Worm (Caenorhabditis elegans): ENCODE measurements around the gene grl-8.

The grl-8 gene

ce11 chrV:6768452-6768929, 35.6 kb upstream of the grl-8 start, which contains the start of the genes T25F10.1 and clik-1:
TSS of gene T25F10.1 (plus strand) at chrV:6768502.
TSS of gene clik-1 (minus strand) at chrV:6768732.
- TF ChIP-seq B0019.2 (GFP tag; conservative IDR thresholded peaks at IDR 0.05) (no peak), K11D2.4 (GFP tag; IDR thresholded peaks at IDR 0.05) (no peak), F10E7.11 (tag; optimal IDR thresholded peaks at IDR 0.05) (no peak), hlh-26 (GFP tag; conservative IDR thresholded peaks at IDR 0.05) (no peak)

DNA sequence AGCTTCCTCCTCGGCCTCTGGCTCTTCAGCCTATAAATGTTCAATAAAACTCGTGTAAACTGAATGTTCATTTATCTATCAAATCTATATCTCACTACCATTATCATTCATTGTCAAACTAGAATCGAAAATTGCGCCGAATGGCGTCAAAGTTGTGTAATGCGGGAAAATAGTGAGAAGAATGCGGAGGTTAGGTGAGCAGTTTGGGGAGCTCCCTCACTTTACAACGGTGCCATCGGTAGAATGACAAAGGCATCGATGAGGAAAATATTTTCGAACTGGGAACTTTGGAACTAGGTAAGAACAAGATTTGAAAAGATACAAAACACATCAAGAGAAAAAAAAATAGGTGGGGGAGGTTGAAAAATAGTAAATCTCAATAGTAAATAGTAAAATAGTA, 34.7 kb upstream of the grl-8 start:
- no peak for TF ChIP-seq rpc-1 (optimal IDR thresholded peaks at IDR 0.05)
- TF ChIP-seq rpc-1 (tag; optimal IDR thresholded peaks at IDR 0.05) = no peak
- TF ChIP-seq F37B4.10 (GFP tag; IDR thresholded peaks at IDR 0.05) = no peak
- TF ChIP-seq rec-8 (tag; optimal IDR thresholded peaks at IDR 0.05) = no peak
- no peak for TF ChIP-seq lag-1 (GFP tag; IDR thresholded peaks at IDR 0.05)
- TF ChIP-seq ceh-27 (GFP tag; optimal IDR thresholded peaks at IDR 0.05) = no peak
- no peak for TF ChIP-seq bed-2 (GFP tag; IDR thresholded peaks at IDR 0.05)
- no peak for TF ChIP-seq T26A5.8 (tag; optimal IDR thresholded peaks at IDR 0.05)
- TF ChIP-seq let-607 (tag; optimal IDR thresholded peaks at IDR 0.05) = no peak
- no peak for TF ChIP-seq attf-5 (GFP tag; optimal IDR thresholded peaks at IDR 0.05)
- TF ChIP-seq lin-54 (GFP tag; optimal IDR thresholded peaks at IDR 0.05) = no peak

DNA sequence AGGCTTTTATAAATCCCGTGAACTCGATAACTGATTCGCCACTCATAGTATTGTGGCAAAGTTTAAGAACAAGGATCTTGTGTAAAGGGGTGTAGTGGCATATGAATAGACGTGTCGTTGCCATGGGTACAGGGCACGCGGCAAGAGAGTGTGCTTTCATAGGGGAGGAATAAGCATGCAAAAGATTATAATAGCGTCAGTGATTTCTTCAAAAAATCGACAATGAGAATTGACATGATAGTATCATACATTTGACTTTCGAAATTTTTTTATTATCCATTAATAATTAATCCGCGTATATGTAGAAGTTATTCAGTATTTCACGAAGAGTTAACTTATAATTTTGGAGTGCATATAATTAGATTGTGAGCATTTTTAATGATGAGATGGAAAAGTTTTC, 32.1 kb upstream of the grl-8 start, which contains the start of gene bbs-8:
TSS of gene bbs-8 (minus strand) at position 101 of the 400 bp plus-strand sequence.
- TF ChIP-seq lag-1 (GFP tag; IDR thresholded peaks at IDR 0.05) (no peak), F55B11.4 (tag; optimal IDR thresholded peaks at IDR 0.05; ENCODE audit: borderline replicate concordance, insufficient read depth) (no peak), F22D6.2 (tag; optimal IDR thresholded peaks at IDR 0.05) (no peak), madf-3 (GFP tag; IDR thresholded peaks at IDR 0.05) (no peak), athp-1 (tag; optimal IDR thresholded peaks at IDR 0.05) (no peak), atf-7 (tag; optimal IDR thresholded peaks at IDR 0.05) (no peak), mcd-1 (GFP tag; IDR thresholded peaks at IDR 0.05) (no peak), chd-7 (tag; optimal IDR thresholded peaks at IDR 0.05) (no peak)

DNA sequence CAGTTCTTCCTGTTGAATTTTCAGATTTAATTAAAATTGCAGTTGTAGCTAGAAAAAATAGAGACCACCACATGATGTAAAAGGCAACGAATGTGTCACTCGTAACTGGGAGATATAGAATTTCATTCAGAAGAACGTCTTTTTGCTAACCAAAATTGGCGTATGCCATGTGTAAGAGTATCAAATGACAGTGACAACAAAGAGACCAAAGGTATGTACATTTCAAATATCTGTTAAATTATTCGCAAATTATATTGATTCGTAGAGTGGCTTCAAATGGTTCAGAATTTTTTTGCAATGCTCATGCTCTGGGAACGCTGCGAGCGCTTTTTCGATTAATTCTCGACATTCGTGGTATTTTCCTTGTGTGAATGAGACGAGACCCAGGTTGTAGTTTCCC, 29.5 kb upstream of the grl-8 start, which contains the start of gene T25F10.4:
TSS of gene T25F10.4 (minus strand) at position 101 of the 400 bp plus-strand sequence.
- TF ChIP-seq cebp-1 (GFP tag; IDR thresholded peaks at IDR 0.05) (no peak), cebp-1 (tag; optimal IDR thresholded peaks at IDR 0.05) (no peak), Y67H2A.10 (GFP tag; conservative IDR thresholded peaks at IDR 0.05) (no peak), bed-2 (GFP tag; IDR thresholded peaks at IDR 0.05) (no peak), F39B2.1 (GFP tag; IDR thresholded peaks at IDR 0.05) (no peak), madf-8 (GFP tag; conservative IDR thresholded peaks at IDR 0.05) (no peak), snpc-3.4 (tag; optimal IDR thresholded peaks at IDR 0.05) (no peak), dpff-1 (tag; optimal IDR thresholded peaks at IDR 0.05) (no peak), nhr-179 (tag; optimal IDR thresholded peaks at IDR 0.05) (no peak), nhr-27 (tag; optimal IDR thresholded peaks at IDR 0.05) (no peak), Y79H2A.3 (GFP tag; conservative IDR thresholded peaks at IDR 0.05) (no peak), B0336.3 (GFP tag; IDR thresholded peaks at IDR 0.05) (no peak), unc-62 (GFP tag; optimal IDR thresholded peaks at IDR 0.05) (no peak), F52B5.7 (tag; optimal IDR thresholded peaks at IDR 0.05) (no peak)

Measured in whole organism, young adult.